Fruit fly (Drosophila melanogaster): ENCODE data around the gene CG6621.

CG6621 gene

dm6 chr3R:10875515-10876434 lies 17.6 kb downstream of the CG6621 start, which contains the start of gene Sodh2 (continued):
- peak; percentile 82 for TF ChIP-seq Asciz (GFP tag; optimal IDR thresholded peaks at IDR 0.05)
- peak; percentile 87 for TF ChIP-seq cwo (GFP tag; optimal IDR thresholded peaks at IDR 0.05)
- TF ChIP-seq ro (GFP tag; IDR thresholded peaks at IDR 0.05) = no peak
- peak; percentile 88 for TF ChIP-seq CG14441 (GFP tag; IDR thresholded peaks at IDR 0.05)
- peak; percentile 52; the same call in 1 of the 3 replicates for TF ChIP-seq CG11093 (GFP tag; IDR thresholded peaks at IDR 0.05)
- no peak for TF ChIP-seq ttk (GFP tag; IDR thresholded peaks at IDR 0.05)
- peak; percentile 85 for TF ChIP-seq zfh2 (GFP tag; optimal IDR thresholded peaks at IDR 0.05)
- peak; percentile 73; the same call in 1 of the 4 replicates for TF ChIP-seq chinmo (GFP tag; IDR thresholded peaks at IDR 0.05; ENCODE audit: partially characterized antibody)
- 0 out of 2 replicates have a peak, but pooled peaks have one; percentile 44 for TF ChIP-seq E2f2 (GFP tag; IDR thresholded peaks at IDR 0.05)
- peak; percentile 70 for TF ChIP-seq CG31365 (tag; optimal IDR thresholded peaks at IDR 0.05)
- peak; percentile 44 for TF ChIP-seq sisA (GFP tag; IDR thresholded peaks at IDR 0.05)
- peak; percentile 58 for TF ChIP-seq abd-A (tag; optimal IDR thresholded peaks at IDR 0.05)
- peak; percentile 17 for TF ChIP-seq CG4617 (GFP tag; optimal IDR thresholded peaks at IDR 0.05; ENCODE audit: borderline replicate concordance)
- TF ChIP-seq Dip2 (GFP tag; IDR thresholded peaks at IDR 0.05) = no peak
- no peak for TF ChIP-seq Lim3 (GFP tag; IDR thresholded peaks at IDR 0.05)
- peak; percentile 40 for TF ChIP-seq Chrac-16 (GFP tag; optimal IDR thresholded peaks at IDR 0.05)
- peak; percentile 23; the same call in 1 of the 2 replicates for TF ChIP-seq CG13287 (GFP tag; IDR thresholded peaks at IDR 0.05; ENCODE audit: partially characterized antibody)
- peak; percentile 66 for TF ChIP-seq HLH54F (GFP tag; optimal IDR thresholded peaks at IDR 0.05)
- peak; percentile 75 for TF ChIP-seq YL-1 (GFP tag; optimal IDR thresholded peaks at IDR 0.05)
- TF ChIP-seq CG6683 (GFP tag; optimal IDR thresholded peaks at IDR 0.05) = peak; percentile 75
- peak; percentile 61 for TF ChIP-seq CG9215 (GFP tag; IDR thresholded peaks at IDR 0.05)
- TF ChIP-seq sens-2 (GFP tag; IDR thresholded peaks at IDR 0.05) = no peak
- peak; percentile 47 for TF ChIP-seq Xbp1 (GFP tag; optimal IDR thresholded peaks at IDR 0.05)
- TF ChIP-seq CG10366 (GFP tag; IDR thresholded peaks at IDR 0.05) = peak; percentile 59
- TF ChIP-seq Kr (GFP tag; optimal IDR thresholded peaks at IDR 0.05) = no peak
- peak; percentile 64 for TF ChIP-seq run (tag; optimal IDR thresholded peaks at IDR 0.05)
- peak; percentile 70 for TF ChIP-seq ash1 (GFP tag; optimal IDR thresholded peaks at IDR 0.05)
- peak; percentile 44 for TF ChIP-seq CG4854 (GFP tag; optimal IDR thresholded peaks at IDR 0.05)
- TF ChIP-seq crol (GFP tag; IDR thresholded peaks at IDR 0.05) = no peak
- TF ChIP-seq maf-S (GFP tag; optimal IDR thresholded peaks at IDR 0.05) = peak; percentile 67
- TF ChIP-seq Fer2 (tag; optimal IDR thresholded peaks at IDR 0.05) = peak; percentile 31
- TF ChIP-seq CG34224 (GFP tag; IDR thresholded peaks at IDR 0.05; ENCODE audit: partially characterized antibody) = no peak
- TF ChIP-seq tx (GFP tag; optimal IDR thresholded peaks at IDR 0.05) = peak; percentile 43
- 0 out of 2 replicates have a peak, but pooled peaks have one; percentile 15 for TF ChIP-seq unc-4 (GFP tag; IDR thresholded peaks at IDR 0.05; ENCODE audit: partially characterized antibody)
- peak; percentile 61 for TF ChIP-seq CG30403 (GFP tag; optimal IDR thresholded peaks at IDR 0.05)
- TF ChIP-seq CG7271 (tag; optimal IDR thresholded peaks at IDR 0.05) = no peak
- TF ChIP-seq HLH4C (GFP tag; IDR thresholded peaks at IDR 0.05; ENCODE audit: partially characterized antibody) = no peak
- TF ChIP-seq CG1233 (GFP tag; optimal IDR thresholded peaks at IDR 0.05) = peak; percentile 83
- TF ChIP-seq crp (GFP tag; optimal IDR thresholded peaks at IDR 0.05) = peak in 1 of 2 experiments; percentile 78
- no peak for TF ChIP-seq trh (GFP tag; optimal IDR thresholded peaks at IDR 0.05)
- TF ChIP-seq tio (GFP tag; optimal IDR thresholded peaks at IDR 0.05) = peak; percentile 52
- TF ChIP-seq CG3281 (GFP tag; optimal IDR thresholded peaks at IDR 0.05) = peak; percentile 90
- TF ChIP-seq gsb (GFP tag; IDR thresholded peaks at IDR 0.05) = peak; percentile 74
- TF ChIP-seq CG8359 (GFP tag; optimal IDR thresholded peaks at IDR 0.05; ENCODE audit: borderline replicate concordance) = peak; percentile 40
- peak; percentile 66 for TF ChIP-seq H2.0 (GFP tag; IDR thresholded peaks at IDR 0.05)
- TF ChIP-seq CG12391 (tag; optimal IDR thresholded peaks at IDR 0.05) = peak; percentile 77
- peak; percentile 67 for TF ChIP-seq Deaf1 (tag; optimal IDR thresholded peaks at IDR 0.05)
